Worm (Caenorhabditis elegans) whole organism, mixed stage, embryonic: ENCODE measurements around the gene cpr-5.

Source experiments
- M03D4.4 ChIP-seq: sonication (generic microtip); optimal IDR thresholded peaks from 2 replicates; lab custom pipeline; 2017; ENCODE audit warnings: mild to moderate bottlenecking, missing genetic modification characterization, missing compliant biosample characterization
- bed-3 ChIP-seq: fragments of 200-800 bp; sonication (Bioruptor generic); optimal IDR thresholded peaks from 3 replicates; lab custom pipeline; 2018; ENCODE audit warnings: mild to moderate bottlenecking, missing genetic modification characterization, moderate library complexity, missing compliant biosample characterization
- ceh-39 ChIP-seq: fragments of 150-350 bp; optimal IDR thresholded peaks from 2 replicates; lab custom pipeline; 2014; ENCODE audit warnings: missing biosample characterization, missing genetic modification characterization
- ceh-43 ChIP-seq: fragments of 200-800 bp; sonication (Bioruptor generic); optimal IDR thresholded peaks from 2 replicates; lab custom pipeline; 2018; ENCODE audit warnings: mild to moderate bottlenecking, missing genetic modification characterization, moderate library complexity, missing compliant biosample characterization
- ceh-83 ChIP-seq: fragments of 200-800 bp; sonication (Bioruptor generic); optimal IDR thresholded peaks from 2 replicates; lab custom pipeline; 2018; ENCODE audit warnings: mild to moderate bottlenecking, missing genetic modification characterization, missing compliant biosample characterization
- ces-1 ChIP-seq: fragments of 150-350 bp; optimal IDR thresholded peaks from 2 replicates; lab custom pipeline; 2014; ENCODE audit warnings: missing biosample characterization, missing genetic modification reagents, missing genetic modification characterization
- cnd-1 ChIP-seq: fragments of 200-800 bp; sonication (Bioruptor generic); optimal IDR thresholded peaks from 2 replicates; lab custom pipeline; 2018; ENCODE audit warnings: mild to moderate bottlenecking, missing genetic modification characterization, missing compliant biosample characterization
- drap-1 ChIP-seq: fragments of 200-800 bp; sonication (Bioruptor generic); optimal IDR thresholded peaks from 3 replicates; lab custom pipeline; 2018; ENCODE audit warnings: mild to moderate bottlenecking, missing genetic modification characterization, missing compliant biosample characterization
- elt-1 ChIP-seq: sonication (generic microtip); optimal IDR thresholded peaks from 2 replicates; lab custom pipeline; 2017; ENCODE audit warnings: missing genetic modification characterization, mild to moderate bottlenecking, missing compliant biosample characterization, antibody characterized with exemption, moderate library complexity, borderline replicate concordance; ENCODE audit not compliant: insufficient read depth
- elt-3 ChIP-seq: fragments of 150-350 bp; optimal IDR thresholded peaks from 2 replicates; lab custom pipeline; 2014; ENCODE audit warnings: missing biosample characterization, missing genetic modification characterization
- flh-1 ChIP-seq: fragments of 200-800 bp; sonication (Bioruptor generic); optimal IDR thresholded peaks from 2 replicates; lab custom pipeline; 2018; ENCODE audit warnings: mild to moderate bottlenecking, missing genetic modification characterization, moderate library complexity, missing compliant biosample characterization
- ham-2 ChIP-seq: fragments of 200-800 bp; sonication (Bioruptor generic); optimal IDR thresholded peaks from 2 replicates; lab custom pipeline; 2018; ENCODE audit warnings: mild to moderate bottlenecking, missing genetic modification characterization, missing compliant biosample characterization
- hlh-1 ChIP-seq: fragments of 150-350 bp; optimal IDR thresholded peaks from 2 replicates; lab custom pipeline; 2014; ENCODE audit warnings: missing biosample characterization, missing genetic modification reagents, missing genetic modification characterization
- lin-32 ChIP-seq: fragments of 200-800 bp; sonication (Bioruptor generic); optimal IDR thresholded peaks from 2 replicates; lab custom pipeline; 2018; ENCODE audit warnings: mild to moderate bottlenecking, missing genetic modification characterization, missing compliant biosample characterization
- lsy-2 ChIP-seq: fragments of 150-350 bp; optimal IDR thresholded peaks from 2 replicates; lab custom pipeline; 2014; ENCODE audit warnings: missing biosample characterization, missing genetic modification characterization
- mab-5 ChIP-seq: fragments of 150-350 bp; optimal IDR thresholded peaks from 2 replicates; lab custom pipeline; 2014; ENCODE audit warnings: missing biosample characterization, missing genetic modification characterization
- mep-1 ChIP-seq: fragments of 150-350 bp; optimal IDR thresholded peaks from 2 replicates; lab custom pipeline; 2017; ENCODE audit warnings: missing biosample characterization, missing genetic modification reagents, missing genetic modification characterization, inconsistent platforms
- mls-2 ChIP-seq: sonication (generic microtip); optimal IDR thresholded peaks from 2 replicates; lab custom pipeline; 2016; ENCODE audit warnings: mild to moderate bottlenecking, missing genetic modification characterization, moderate library complexity, missing compliant biosample characterization
- nhr-12 ChIP-seq: fragments of 150-350 bp; optimal IDR thresholded peaks from 2 replicates; lab custom pipeline; 2014; ENCODE audit warnings: missing biosample characterization, missing genetic modification characterization
- nhr-2 ChIP-seq: fragments of 150-350 bp; optimal IDR thresholded peaks from 2 replicates; lab custom pipeline; 2014; ENCODE audit warnings: missing biosample characterization, missing genetic modification characterization
- nhr-237 ChIP-seq: fragments of 150-350 bp; optimal IDR thresholded peaks from 2 replicates; lab custom pipeline; 2014; ENCODE audit warnings: missing biosample characterization, missing genetic modification characterization
- nhr-28 ChIP-seq: fragments of 150-350 bp; optimal IDR thresholded peaks from 2 replicates; lab custom pipeline; 2014; ENCODE audit warnings: missing biosample characterization, missing genetic modification characterization
- nhr-76 ChIP-seq: sonication (generic microtip); optimal IDR thresholded peaks from 2 replicates; lab custom pipeline; 2017; ENCODE audit warnings: missing biosample characterization, missing genetic modification characterization
- pha-4 ChIP-seq: fragments of 150-350 bp; optimal IDR thresholded peaks from 2 replicates; lab custom pipeline; 2018; ENCODE audit warnings: missing biosample characterization, missing genetic modification reagents, missing genetic modification characterization
- sem-2 ChIP-seq: fragments of 200-800 bp; sonication (Bioruptor generic); optimal IDR thresholded peaks from 2 replicates; lab custom pipeline; 2018; ENCODE audit warnings: mild to moderate bottlenecking, missing genetic modification characterization, missing compliant biosample characterization
- snpc-4 ChIP-seq: fragments of 150-350 bp; optimal IDR thresholded peaks from 2 replicates; lab custom pipeline; 2014; ENCODE audit warnings: missing biosample characterization, missing genetic modification characterization
- tbx-8 ChIP-seq: fragments of 200-800 bp; sonication (Bioruptor generic); optimal IDR thresholded peaks from 2 replicates; lab custom pipeline; 2018; ENCODE audit warnings: mild to moderate bottlenecking, missing genetic modification characterization, moderate library complexity, missing compliant biosample characterization
- unc-120 ChIP-seq: sonication (generic microtip); optimal IDR thresholded peaks from 2 replicates; lab custom pipeline; 2017; ENCODE audit warnings: missing genetic modification characterization, missing compliant biosample characterization; ENCODE audit not compliant: poor library complexity, severe bottlenecking
- unc-39 ChIP-seq: fragments of 150-350 bp; optimal IDR thresholded peaks from 2 replicates; lab custom pipeline; 2014; ENCODE audit warnings: missing biosample characterization, missing genetic modification characterization
- unc-62 ChIP-seq: fragments of 150-350 bp; optimal IDR thresholded peaks from 2 replicates; lab custom pipeline; 2014; ENCODE audit warnings: missing biosample characterization, missing genetic modification reagents, missing genetic modification characterization
- zip-8 ChIP-seq: fragments of 150-350 bp; optimal IDR thresholded peaks from 2 replicates; lab custom pipeline; 2014; ENCODE audit warnings: missing biosample characterization, missing genetic modification characterization
- ztf-11 ChIP-seq: fragments of 150-350 bp; optimal IDR thresholded peaks from 2 replicates; lab custom pipeline; 2014; ENCODE audit warnings: missing biosample characterization, missing genetic modification characterization

The cpr-5 gene

ce11 chrV:1158247-1158646, 24.4 kb upstream of the cpr-5 start:
- no peak for TF ChIP-seq snpc-4
- TF ChIP-seq pha-4 (tag; lab: Kevin White, UChicago) = no peak
- TF ChIP-seq nhr-12 (tag; lab: Kevin White, UChicago) = no peak
- TF ChIP-seq elt-1 (tag; lab: Kevin White, UChicago) = no peak
- no peak for TF ChIP-seq unc-39
- no peak for TF ChIP-seq unc-120 (tag; lab: Kevin White, UChicago)
- no peak for TF ChIP-seq hlh-1
- no peak for TF ChIP-seq cnd-1
- no peak for TF ChIP-seq mab-5 (tag; lab: Kevin White, UChicago)
- TF ChIP-seq bed-3 (GFP tag; lab: Kevin White, UChicago) = no peak
- TF ChIP-seq ceh-43 (GFP tag; lab: Kevin White, UChicago) = no peak
- TF ChIP-seq nhr-28 (tag; lab: Kevin White, UChicago) = no peak
- TF ChIP-seq ham-2 = no peak
- TF ChIP-seq drap-1 = no peak
- no peak for TF ChIP-seq ces-1
- no peak for TF ChIP-seq ceh-83 (GFP tag; lab: Kevin White, UChicago)
- TF ChIP-seq lsy-2 (tag; lab: Kevin White, UChicago) = no peak
- TF ChIP-seq elt-3 (tag; lab: Kevin White, UChicago) = no peak
- no peak for TF ChIP-seq M03D4.4
- TF ChIP-seq ztf-11 = no peak

- TF ChIP-seq drap-1 = no peak
- TF ChIP-seq bed-3 (GFP tag; lab: Kevin White, UChicago) = no peak
- no peak for TF ChIP-seq nhr-2 (tag; lab: Kevin White, UChicago)
- TF ChIP-seq elt-3 (tag; lab: Kevin White, UChicago) = no peak
- TF ChIP-seq cnd-1 = no peak
- no peak for TF ChIP-seq zip-8 (tag; lab: Kevin White, UChicago)
- no peak for TF ChIP-seq snpc-4
- no peak for TF ChIP-seq ceh-83 (GFP tag; lab: Kevin White, UChicago)
- TF ChIP-seq ceh-39 = no peak
- no peak for TF ChIP-seq nhr-28 (tag; lab: Kevin White, UChicago)
- no peak for TF ChIP-seq ces-1
- TF ChIP-seq flh-1 = no peak
- TF ChIP-seq tbx-8 (GFP tag; lab: Kevin White, UChicago) = no peak
- TF ChIP-seq ham-2 = no peak
- no peak for TF ChIP-seq ztf-11
- TF ChIP-seq unc-120 (tag; lab: Kevin White, UChicago) = no peak
- no peak for TF ChIP-seq M03D4.4
- no peak for TF ChIP-seq mep-1 (tag; lab: Kevin White, UChicago)
- no peak for TF ChIP-seq nhr-237 (tag; lab: Kevin White, UChicago)
- no peak for TF ChIP-seq lsy-2 (tag; lab: Kevin White, UChicago)
Observed at ce11 chrV:1157443-1157842, 23.6 kb upstream of the cpr-5 start.

- TF ChIP-seq lsy-2 (tag; lab: Kevin White, UChicago) (no peak), tbx-8 (GFP tag; lab: Kevin White, UChicago) (no peak), unc-62 (no peak), snpc-4 (no peak), nhr-237 (tag; lab: Kevin White, UChicago) (no peak)
Observed at ce11 chrV:1156431-1156830, 22.6 kb upstream of the cpr-5 start.

- peak; percentile 39 for TF ChIP-seq ces-1
- no peak for TF ChIP-seq nhr-76 (tag; lab: Kevin White, UChicago)
- TF ChIP-seq elt-3 (tag; lab: Kevin White, UChicago) = peak; percentile 31
- TF ChIP-seq lin-32 (GFP tag; lab: Kevin White, UChicago) = no peak
- TF ChIP-seq lsy-2 (tag; lab: Kevin White, UChicago) = no peak
- TF ChIP-seq unc-120 (tag; lab: Kevin White, UChicago) = no peak
- TF ChIP-seq pha-4 (tag; lab: Kevin White, UChicago) = no peak
Observed at ce11 chrV:1155914-1156313, 22.1 kb upstream of the cpr-5 start, which contains the start of gene cmd-1. Gene cmd-1, plus strand, starts transcription at chrV:1156271.

- TF ChIP-seq ham-2 = peak; percentile 14
- TF ChIP-seq ces-1 = peak; percentile 88
- no peak for TF ChIP-seq sem-2 (GFP tag; lab: Kevin White, UChicago)
- no peak for TF ChIP-seq nhr-2 (tag; lab: Kevin White, UChicago)
- peak; percentile 12 for TF ChIP-seq mls-2 (tag; lab: Kevin White, UChicago)
- TF ChIP-seq, all 35 proteins: peak for 3
Observed at ce11 chrV:1154472-1155278, 20.8 kb upstream of the cpr-5 start.
